Worm (Caenorhabditis elegans): Measurements from ENCODE around the gene F47B10.9.

Gene F47B10.9

DNA sequence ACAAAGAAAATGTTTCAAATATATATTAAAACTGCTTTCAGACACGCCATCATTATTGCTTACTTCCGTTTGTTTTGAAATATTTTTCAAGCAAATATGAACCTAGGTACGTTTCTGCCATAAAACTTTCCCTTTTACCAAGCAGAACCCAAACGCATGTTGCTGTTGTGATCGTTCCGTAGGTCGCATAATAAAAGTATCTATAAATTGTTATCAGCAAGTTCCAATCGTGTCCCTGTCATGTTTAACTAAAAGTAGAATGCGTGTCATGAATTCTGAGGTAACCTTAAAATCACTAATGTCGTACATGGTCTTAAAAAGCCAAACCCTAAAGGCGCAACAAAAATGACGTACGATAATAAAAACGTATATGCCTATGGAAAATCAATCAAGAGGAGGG, 38.0 kb upstream of the F47B10.9 start (continued):
- TF ChIP-seq nhr-42 (GFP tag; IDR thresholded peaks at IDR 0.05) (no peak), D1046.2 (GFP tag; IDR thresholded peaks at IDR 0.05) (no peak), mep-1 (tag; optimal IDR thresholded peaks at IDR 0.05) (no peak)

DNA sequence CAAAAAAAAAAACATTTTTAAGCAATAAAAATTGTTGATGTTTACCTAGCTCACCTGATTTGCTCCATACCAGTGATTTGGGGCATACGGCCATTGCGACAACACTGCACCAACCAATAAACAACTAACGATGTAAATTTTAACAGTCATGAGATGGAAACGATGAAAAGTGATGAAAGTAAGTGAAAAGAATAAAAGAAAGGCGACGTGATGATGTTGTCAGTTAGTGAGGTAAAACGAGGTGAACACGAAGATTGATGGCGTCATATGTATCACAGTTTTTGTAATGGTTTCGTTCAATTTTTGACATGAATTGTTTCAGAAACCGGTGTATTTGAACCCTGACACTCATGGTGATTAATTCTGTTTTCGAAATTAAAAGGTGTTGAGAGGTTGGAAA, 37.3 kb upstream of the F47B10.9 start, which contains the start of gene K09C8.7:
TSS of gene K09C8.7 (minus strand) at position 226 of the 400 bp plus-strand sequence.
- TF ChIP-seq dpl-1 (GFP tag; optimal IDR thresholded peaks at IDR 0.05) (no peak), daf-16 (GFP tag; optimal IDR thresholded peaks at IDR 0.05) (no peak), daf-16 (tag; optimal IDR thresholded peaks at IDR 0.05) (peak; percentile 86), hlh-30 (tag; optimal IDR thresholded peaks at IDR 0.05; ENCODE audit: insufficient read depth) (peak; percentile 13), unc-62 (GFP tag; optimal IDR thresholded peaks at IDR 0.05 in 1 of 2) (peak in 1 of 2 experiments; percentile 74), unc-62 (tag; optimal IDR thresholded peaks at IDR 0.05) (no peak)

DNA sequence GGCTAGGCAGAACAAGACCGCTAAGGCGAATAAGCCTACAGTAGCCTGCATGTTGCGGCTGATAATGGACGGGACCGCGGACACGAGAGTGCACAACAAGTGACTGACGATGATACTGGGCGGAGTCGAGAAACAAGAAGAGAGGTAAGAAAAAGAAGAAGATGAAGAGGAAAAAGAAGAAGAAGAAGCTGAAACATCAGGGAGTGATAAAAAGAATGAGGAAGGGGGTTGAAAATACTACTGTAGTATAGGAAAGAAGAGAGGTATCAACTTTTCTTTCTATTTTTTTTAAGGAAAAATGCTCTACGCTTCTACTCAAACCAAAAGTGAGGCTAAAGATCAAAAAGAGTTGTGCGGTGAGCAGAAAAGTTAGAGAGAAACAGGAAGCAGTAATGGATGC, 35.0 kb upstream of the F47B10.9 start, which contains the start of gene T21B6.3:
TSS of gene T21B6.3 (minus strand) at position 101 of the 400 bp plus-strand sequence.
- TF ChIP-seq attf-4 (tag; optimal IDR thresholded peaks at IDR 0.05): no peak
- no peak for TF ChIP-seq hif-1 (tag; optimal IDR thresholded peaks at IDR 0.05)
- no peak for TF ChIP-seq F37D6.2 (tag; optimal IDR thresholded peaks at IDR 0.05)
- TF ChIP-seq fos-1 (tag; optimal IDR thresholded peaks at IDR 0.05): no peak
- no peak for TF ChIP-seq lin-29 (GFP tag; IDR thresholded peaks at IDR 0.05)
- no peak for TF ChIP-seq T20F7.1 (GFP tag; optimal IDR thresholded peaks at IDR 0.05)
- no peak for TF ChIP-seq egl-43 (GFP tag; IDR thresholded peaks at IDR 0.05)
- TF ChIP-seq F10B5.3 (tag; optimal IDR thresholded peaks at IDR 0.05): no peak
- TF ChIP-seq Y5F2A.4 (GFP tag; optimal IDR thresholded peaks at IDR 0.05): no peak
- TF ChIP-seq zip-2 (tag; optimal IDR thresholded peaks at IDR 0.05): no peak
- no peak for TF ChIP-seq ceh-20 (GFP tag; IDR thresholded peaks at IDR 0.05)
- TF ChIP-seq nhr-237 (tag; optimal IDR thresholded peaks at IDR 0.05): no peak
- no peak for TF ChIP-seq Y48G9A.11 (GFP tag; IDR thresholded peaks at IDR 0.05)
- TF ChIP-seq nhr-77 (tag; optimal IDR thresholded peaks at IDR 0.05): no peak
- no peak for TF ChIP-seq Y105C5A.15 (GFP tag; IDR thresholded peaks at IDR 0.05)

DNA sequence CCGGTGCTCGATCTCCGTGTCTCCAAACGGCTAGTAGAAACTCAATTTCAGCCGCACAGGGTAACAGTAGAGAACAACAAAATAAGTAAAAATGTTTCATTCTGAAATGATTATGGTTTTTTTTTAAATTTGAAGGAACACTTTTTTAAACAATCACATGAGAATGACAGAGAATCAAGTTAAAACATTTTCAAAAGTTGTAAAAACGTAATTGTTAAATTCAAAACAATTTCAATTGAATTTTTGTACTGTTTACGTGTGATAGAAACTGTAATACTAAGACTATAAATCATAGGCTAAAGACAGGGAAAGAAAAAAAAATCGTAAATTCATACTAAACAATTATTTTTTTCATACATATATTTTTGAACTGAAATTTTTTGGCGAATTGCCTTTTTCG, 27.4 kb upstream of the F47B10.9 start, which contains the start of gene pho-7:
TSS of gene pho-7 (minus strand) at position 101 of the 400 bp plus-strand sequence.
- TF ChIP-seq madf-9 (GFP tag; conservative IDR thresholded peaks at IDR 0.05) (no peak), hif-1 (tag; optimal IDR thresholded peaks at IDR 0.05) (no peak), lin-39 (tag; optimal IDR thresholded peaks at IDR 0.05) (no peak), lin-13 (GFP tag; optimal IDR thresholded peaks at IDR 0.05) (no peak), mxl-3 (GFP tag; optimal IDR thresholded peaks at IDR 0.05) (no peak), aha-1 (tag) (peak; percentile 84)

DNA sequence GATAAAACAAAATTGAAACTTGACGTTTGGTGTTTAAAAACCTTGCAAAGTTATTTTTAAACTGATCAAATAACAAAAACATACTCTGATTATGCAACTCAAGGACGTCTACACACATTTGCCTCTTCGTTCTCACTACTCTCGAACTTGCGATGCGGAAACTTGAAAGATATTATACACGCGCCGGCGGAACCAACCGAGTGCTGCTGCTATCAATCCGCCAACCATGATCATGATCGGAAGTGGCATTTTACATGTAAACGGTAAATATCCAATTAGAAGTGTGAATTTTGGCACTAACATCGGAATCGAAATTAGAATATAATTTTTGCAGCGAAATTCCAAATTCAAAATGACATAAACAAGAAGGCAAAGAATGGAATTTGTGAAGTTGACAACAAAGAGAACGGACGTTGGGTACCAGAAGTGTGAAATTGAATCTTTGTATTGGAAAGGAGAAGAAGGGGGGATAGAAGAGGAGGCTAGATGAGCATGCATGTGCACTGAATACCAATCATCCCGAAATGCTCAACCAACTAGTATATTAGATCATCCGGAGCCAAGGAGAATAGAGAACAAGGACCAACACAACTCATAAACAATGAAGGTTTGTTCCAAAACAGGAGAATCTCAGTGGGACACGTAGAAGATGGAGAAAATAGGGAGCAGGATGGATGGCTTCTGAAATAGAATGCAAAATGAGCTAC, 19.6 kb upstream of the F47B10.9 start:
- no peak for TF ChIP-seq nhr-10 (tag; optimal IDR thresholded peaks at IDR 0.05)
- no peak for TF ChIP-seq nhr-48 (tag; optimal IDR thresholded peaks at IDR 0.05)
- TF ChIP-seq zfp-3 (GFP tag; conservative IDR thresholded peaks at IDR 0.05): no peak
- TF ChIP-seq ztf-11 (tag; optimal IDR thresholded peaks at IDR 0.05): no peak
- no peak for TF ChIP-seq fkh-10 (GFP tag; optimal IDR thresholded peaks at IDR 0.05)
- TF ChIP-seq egl-43 (GFP tag; IDR thresholded peaks at IDR 0.05): no peak
- TF ChIP-seq dmd-6 (GFP tag; IDR thresholded peaks at IDR 0.05): no peak
- TF ChIP-seq nhr-237 (tag; optimal IDR thresholded peaks at IDR 0.05): no peak
- no peak for TF ChIP-seq nhr-25 (tag; optimal IDR thresholded peaks at IDR 0.05; ENCODE audit: borderline replicate concordance, insufficient read depth)
- no peak for TF ChIP-seq rbr-2 (tag; optimal IDR thresholded peaks at IDR 0.05)
- no peak for TF ChIP-seq unc-130 (GFP tag; optimal IDR thresholded peaks at IDR 0.05)
- no peak for TF ChIP-seq ceh-20 (GFP tag; IDR thresholded peaks at IDR 0.05)

Data from whole organism, L4 larva.